Fruit fly (Drosophila melanogaster): ENCODE results near the gene CG9121.

DNA sequence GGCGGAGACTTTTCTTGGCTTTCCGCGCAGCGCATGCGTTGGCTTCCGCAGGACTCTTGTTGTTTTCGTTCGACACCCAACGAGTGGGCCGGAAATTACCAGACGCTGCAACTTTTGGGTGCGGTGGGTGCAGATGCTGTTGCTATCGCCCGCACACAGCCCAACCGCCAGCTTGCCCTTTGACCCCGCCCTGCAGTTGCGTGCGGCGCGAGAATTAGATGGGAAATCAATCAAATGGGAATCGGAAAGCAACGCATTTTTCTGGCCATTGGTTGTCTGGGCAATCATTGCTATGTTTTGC lies 45.4 kb downstream of the CG9121 start:
- TF ChIP-seq kay (GFP tag; optimal IDR thresholded peaks at IDR 0.05), result no peak
- no peak for TF ChIP-seq CG2202 (tag; optimal IDR thresholded peaks at IDR 0.05)
- no peak for TF ChIP-seq aop (GFP tag; IDR thresholded peaks at IDR 0.05)
- TF ChIP-seq prd (optimal IDR thresholded peaks at IDR 0.05), result no peak
- no peak for TF ChIP-seq prd (GFP tag; IDR thresholded peaks at IDR 0.05)
- TF ChIP-seq CG10209 (GFP tag; optimal IDR thresholded peaks at IDR 0.05), result no peak
- no peak for TF ChIP-seq insv (GFP tag; optimal IDR thresholded peaks at IDR 0.05)

Measured in whole organism, embryonic.